Fruit fly (Drosophila melanogaster): ENCODE measurements around the gene BigH1.

Gene BigH1

dm6 chr3R:14662989-14663500 lies at the start of gene BigH1, which contains the start of gene Rad17:
TSS of gene BigH1 (plus strand) at chr3R:14663450.
TSS of gene Rad17 (minus strand) at chr3R:14663197.
- TF ChIP-seq Gug (GFP tag; IDR thresholded peaks at IDR 0.05), result no peak
- TF ChIP-seq topi (GFP tag; optimal IDR thresholded peaks at IDR 0.05), result no peak
- no peak for TF ChIP-seq Smox (GFP tag; optimal IDR thresholded peaks at IDR 0.05)
- TF ChIP-seq Ets96B (tag; optimal IDR thresholded peaks at IDR 0.05), result no peak
- no peak for TF ChIP-seq ss (GFP tag; optimal IDR thresholded peaks at IDR 0.05)
- TF ChIP-seq Ets21C (GFP tag; optimal IDR thresholded peaks at IDR 0.05), result no peak
- no peak for TF ChIP-seq cyc (GFP tag; optimal IDR thresholded peaks at IDR 0.05)
- TF ChIP-seq CG16779 (tag; optimal IDR thresholded peaks at IDR 0.05), result no peak
- no peak for TF ChIP-seq pdm3 (GFP tag; optimal IDR thresholded peaks at IDR 0.05)
- no peak for TF ChIP-seq CG8119 (GFP tag; IDR thresholded peaks at IDR 0.05)
- no peak for TF ChIP-seq CG34406 (GFP tag; optimal IDR thresholded peaks at IDR 0.05)
- TF ChIP-seq achi (GFP tag; optimal IDR thresholded peaks at IDR 0.05), result no peak
- no peak for TF ChIP-seq spab (GFP tag; optimal IDR thresholded peaks at IDR 0.05)
- no peak for TF ChIP-seq Met (GFP tag; optimal IDR thresholded peaks at IDR 0.05)
- TF ChIP-seq Hr39 (GFP tag; optimal IDR thresholded peaks at IDR 0.05), result no peak
- no peak for TF ChIP-seq CG9139 (GFP tag; optimal IDR thresholded peaks at IDR 0.05)

dm6 chr3R:14622571-14622970 lies 40.7 kb upstream of the BigH1 start:
- no peak for TF ChIP-seq achi (GFP tag; optimal IDR thresholded peaks at IDR 0.05)
- TF ChIP-seq CG10669 (GFP tag; optimal IDR thresholded peaks at IDR 0.05), result peak; percentile 25
- no peak for TF ChIP-seq CG32006 (GFP tag; optimal IDR thresholded peaks at IDR 0.05)
- no peak for TF ChIP-seq Gug (GFP tag; IDR thresholded peaks at IDR 0.05)
- no peak for TF ChIP-seq CG6854 (GFP tag; optimal IDR thresholded peaks at IDR 0.05)
- TF ChIP-seq fkh (GFP tag; optimal IDR thresholded peaks at IDR 0.05), result no peak
- TF ChIP-seq lz (GFP tag; optimal IDR thresholded peaks at IDR 0.05), result no peak
- TF ChIP-seq Blimp-1 (GFP tag; optimal IDR thresholded peaks at IDR 0.05), result no peak
- TF ChIP-seq vri (GFP tag; optimal IDR thresholded peaks at IDR 0.05), result no peak
- no peak for TF ChIP-seq Ets21C (GFP tag; optimal IDR thresholded peaks at IDR 0.05)
- peak; percentile 10 for TF ChIP-seq CG8632 (GFP tag; optimal IDR thresholded peaks at IDR 0.05)
- peak; percentile 15 for TF ChIP-seq CG6808 (GFP tag; optimal IDR thresholded peaks at IDR 0.05)
- TF ChIP-seq Ets96B (tag; optimal IDR thresholded peaks at IDR 0.05), result peak; percentile 41
- TF ChIP-seq Smox (GFP tag; optimal IDR thresholded peaks at IDR 0.05), result no peak
- peak; percentile 1 for TF ChIP-seq fd59A (GFP tag; optimal IDR thresholded peaks at IDR 0.05)
- TF ChIP-seq ss (GFP tag; optimal IDR thresholded peaks at IDR 0.05), result peak in 1 of 2 experiments; percentile 41
- peak; percentile 19 for TF ChIP-seq spab (GFP tag; optimal IDR thresholded peaks at IDR 0.05)
- TF ChIP-seq svp (GFP tag), result peak; percentile 53
- no peak for TF ChIP-seq CG31627 (GFP tag; optimal IDR thresholded peaks at IDR 0.05)
- TF ChIP-seq Lpt (GFP tag; optimal IDR thresholded peaks at IDR 0.05), result no peak
- TF ChIP-seq CG3919 (GFP tag; optimal IDR thresholded peaks at IDR 0.05), result no peak
- no peak for TF ChIP-seq CG11294 (GFP tag; IDR thresholded peaks at IDR 0.05)
- no peak for TF ChIP-seq CG16779 (tag; optimal IDR thresholded peaks at IDR 0.05)
- TF ChIP-seq dac (GFP tag; optimal IDR thresholded peaks at IDR 0.05), result no peak
- TF ChIP-seq CG11762 (GFP tag; optimal IDR thresholded peaks at IDR 0.05; ENCODE audit: insufficient read depth), result no peak
- peak; percentile 5 for TF ChIP-seq Eip75B (GFP tag; optimal IDR thresholded peaks at IDR 0.05)
- TF ChIP-seq CG4318 (GFP tag; optimal IDR thresholded peaks at IDR 0.05), result no peak
- no peak for TF ChIP-seq CG8319 (GFP tag; optimal IDR thresholded peaks at IDR 0.05)
- TF ChIP-seq Sox102F (GFP tag; optimal IDR thresholded peaks at IDR 0.05), result no peak
- no peak for TF ChIP-seq CG34406 (GFP tag; optimal IDR thresholded peaks at IDR 0.05)
- peak; percentile 8 for TF ChIP-seq Hr39 (GFP tag; optimal IDR thresholded peaks at IDR 0.05)
- no peak for TF ChIP-seq CG3032 (tag; optimal IDR thresholded peaks at IDR 0.05)
- peak; percentile 43; the same call in 1 of the 3 replicates for TF ChIP-seq CG6163 (GFP tag; IDR thresholded peaks at IDR 0.05)
- no peak for TF ChIP-seq CG6792 (GFP tag; optimal IDR thresholded peaks at IDR 0.05)
- TF ChIP-seq Sox14 (GFP tag; optimal IDR thresholded peaks at IDR 0.05), result no peak
- TF ChIP-seq topi (GFP tag; optimal IDR thresholded peaks at IDR 0.05), result peak; percentile 5
- TF ChIP-seq CG10631 (GFP tag; optimal IDR thresholded peaks at IDR 0.05), result peak; percentile 16
- TF ChIP-seq fd85E (GFP tag; optimal IDR thresholded peaks at IDR 0.05), result no peak
- TF ChIP-seq Hr4 (GFP tag; optimal IDR thresholded peaks at IDR 0.05), result no peak
- TF ChIP-seq Eip78C (GFP tag), result peak; percentile 85
- TF ChIP-seq CG1621 (tag; optimal IDR thresholded peaks at IDR 0.05), result no peak
- no peak for TF ChIP-seq cyc (GFP tag; optimal IDR thresholded peaks at IDR 0.05)
- TF ChIP-seq OdsH (GFP tag; optimal IDR thresholded peaks at IDR 0.05), result peak; percentile 15
- TF ChIP-seq CG15336 (GFP tag; IDR thresholded peaks at IDR 0.05), result no peak
- no peak for TF ChIP-seq Eip93F (GFP tag; optimal IDR thresholded peaks at IDR 0.05)

Measured in whole organism, prepupa.